Fruit fly (Drosophila melanogaster) whole organism, prepupa: ENCODE data around the gene CG14053.

ENCODE experiments used
- CG31627 ChIP-seq: fragments of 200-800 bp; sonication (Bioruptor generic); optimal IDR thresholded peaks from 3 replicates; lab custom pipeline; 2016; ENCODE audit warnings: missing biosample characterization, missing genetic modification characterization
- achi ChIP-seq: fragments of 200-800 bp; sonication (Bioruptor generic); optimal IDR thresholded peaks from 3 replicates; lab custom pipeline; 2016; ENCODE audit warnings: missing biosample characterization, missing genetic modification characterization

- TF ChIP-seq CG31627 (GFP tag; lab: Kevin White, UChicago) = peak; percentile 3
- no peak for TF ChIP-seq achi
Measured at dm6 chrX:2197414-2198271, 3.9 kb upstream of the CG14053 start.
